Fruit fly (Drosophila melanogaster): Measurements from ENCODE around the gene Or85f.
A peak's percentile ranks its signal among the peaks of the same experiment; 100 is the strongest.

Gene Or85f

DNA sequence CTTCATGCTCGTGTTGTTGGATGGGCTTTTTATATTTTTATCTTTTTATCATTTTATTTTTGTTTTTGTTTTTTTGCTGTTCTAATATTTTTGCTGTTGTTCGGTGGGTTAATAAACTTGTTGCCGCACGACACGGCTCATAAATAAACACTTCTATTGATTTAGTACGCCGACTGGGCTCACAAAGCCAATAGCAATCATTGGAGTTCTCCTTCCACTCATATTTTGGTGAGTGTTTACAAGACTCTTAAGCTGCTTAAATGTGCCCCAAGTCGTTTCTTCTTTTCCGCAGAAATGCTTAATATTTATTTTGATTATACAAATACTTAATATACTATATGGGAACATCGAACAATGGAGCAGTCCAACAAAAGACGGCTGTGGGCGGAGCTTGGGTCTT, 7.8 kb upstream of the Or85f start (continued):
- TF ChIP-seq nerfin-2 (GFP tag; IDR thresholded peaks at IDR 0.05; ENCODE audit: partially characterized antibody), result no peak
- peak; percentile 34 for TF ChIP-seq CG10543 (GFP tag; optimal IDR thresholded peaks at IDR 0.05)
- no peak for TF ChIP-seq sob (GFP tag; IDR thresholded peaks at IDR 0.05)
- TF ChIP-seq Atf3 (GFP tag; optimal IDR thresholded peaks at IDR 0.05), result no peak
- no peak for TF ChIP-seq CG4820 (GFP tag; optimal IDR thresholded peaks at IDR 0.05)
- TF ChIP-seq gsb-n (tag; optimal IDR thresholded peaks at IDR 0.05), result peak; percentile 34
- TF ChIP-seq Opbp (GFP tag; IDR thresholded peaks at IDR 0.05; ENCODE audit: partially characterized antibody), result no peak
- TF ChIP-seq HLH54F (GFP tag; optimal IDR thresholded peaks at IDR 0.05), result no peak
- no peak for TF ChIP-seq Aef1 (GFP tag; IDR thresholded peaks at IDR 0.05)
- no peak for TF ChIP-seq CG13775 (GFP tag; optimal IDR thresholded peaks at IDR 0.05)
- no peak for TF ChIP-seq ind (GFP tag; optimal IDR thresholded peaks at IDR 0.05)
- no peak for TF ChIP-seq aop (GFP tag; IDR thresholded peaks at IDR 0.05)
- TF ChIP-seq CG18262 (tag; optimal IDR thresholded peaks at IDR 0.05), result peak; percentile 6
- TF ChIP-seq sqz (GFP tag; optimal IDR thresholded peaks at IDR 0.05), result no peak
- TF ChIP-seq twi (tag; optimal IDR thresholded peaks at IDR 0.05), result no peak
- TF ChIP-seq nmo (GFP tag; optimal IDR thresholded peaks at IDR 0.05), result no peak
- TF ChIP-seq CG7372 (GFP tag; IDR thresholded peaks at IDR 0.05), result no peak
- TF ChIP-seq CG10431 (GFP tag; optimal IDR thresholded peaks at IDR 0.05), result peak; percentile 22
- no peak for TF ChIP-seq Hsf (GFP tag; optimal IDR thresholded peaks at IDR 0.05)
- TF ChIP-seq Ptx1 (GFP tag; IDR thresholded peaks at IDR 0.05), result no peak
- no peak for TF ChIP-seq HLHmδ (GFP tag; optimal IDR thresholded peaks at IDR 0.05)
- no peak for TF ChIP-seq E2f1 (GFP tag; IDR thresholded peaks at IDR 0.05)
- TF ChIP-seq mld (GFP tag; IDR thresholded peaks at IDR 0.05; ENCODE audit: partially characterized antibody), result no peak
- no peak for TF ChIP-seq CG1792 (GFP tag; optimal IDR thresholded peaks at IDR 0.05)
- no peak for TF ChIP-seq Antp (GFP tag; optimal IDR thresholded peaks at IDR 0.05)
- no peak for TF ChIP-seq tap (tag; optimal IDR thresholded peaks at IDR 0.05)
- TF ChIP-seq jigr1 (GFP tag; IDR thresholded peaks at IDR 0.05), result no peak
- TF ChIP-seq Nf-YC (tag; optimal IDR thresholded peaks at IDR 0.05), result peak; percentile 41
- peak; percentile 32 for TF ChIP-seq CG1233 (GFP tag; optimal IDR thresholded peaks at IDR 0.05)
- no peak for TF ChIP-seq sna (GFP tag; IDR thresholded peaks at IDR 0.05; ENCODE audit: partially characterized antibody)
- peak; percentile 24 for TF ChIP-seq exex (tag; optimal IDR thresholded peaks at IDR 0.05)
- TF ChIP-seq CG3281 (GFP tag; optimal IDR thresholded peaks at IDR 0.05), result peak; percentile 40
- no peak for TF ChIP-seq CG10462 (GFP tag; optimal IDR thresholded peaks at IDR 0.05)
- no peak for TF ChIP-seq CG32532 (GFP tag; IDR thresholded peaks at IDR 0.05)
- TF ChIP-seq fru (optimal IDR thresholded peaks at IDR 0.05), result no peak
- no peak for TF ChIP-seq CG8290 (GFP tag; optimal IDR thresholded peaks at IDR 0.05)
- TF ChIP-seq CG8290 (tag; optimal IDR thresholded peaks at IDR 0.05), result peak in 1 of 2 experiments; percentile 14
- TF ChIP-seq NfI (GFP tag; optimal IDR thresholded peaks at IDR 0.05), result no peak
- no peak for TF ChIP-seq pros (GFP tag; optimal IDR thresholded peaks at IDR 0.05)
- no peak for TF ChIP-seq otp (GFP tag; IDR thresholded peaks at IDR 0.05)
- TF ChIP-seq Awh (GFP tag; IDR thresholded peaks at IDR 0.05), result no peak
- no peak for TF ChIP-seq gcm (GFP tag; optimal IDR thresholded peaks at IDR 0.05)
- TF ChIP-seq wek (GFP tag; optimal IDR thresholded peaks at IDR 0.05), result no peak
- no peak for TF ChIP-seq YL-1 (GFP tag; optimal IDR thresholded peaks at IDR 0.05)
- TF ChIP-seq nerfin-1 (tag; optimal IDR thresholded peaks at IDR 0.05), result no peak
- no peak for TF ChIP-seq inv (GFP tag; IDR thresholded peaks at IDR 0.05; ENCODE audit: partially characterized antibody)
- no peak for TF ChIP-seq Ets97D (GFP tag; optimal IDR thresholded peaks at IDR 0.05)
- no peak for TF ChIP-seq danr (GFP tag; IDR thresholded peaks at IDR 0.05)
